Worm (Caenorhabditis elegans) whole organism, mixed stage, embryonic: Measurements from ENCODE around the gene cki-1.

Source experiments
- cnd-1 ChIP-seq: fragments of 200-800 bp; sonication (Bioruptor generic); optimal IDR thresholded peaks from 2 replicates; lab custom pipeline; 2018; ENCODE audit warnings: mild to moderate bottlenecking, missing genetic modification characterization, missing compliant biosample characterization
- lin-32 ChIP-seq: fragments of 200-800 bp; sonication (Bioruptor generic); optimal IDR thresholded peaks from 2 replicates; lab custom pipeline; 2018; ENCODE audit warnings: mild to moderate bottlenecking, missing genetic modification characterization, missing compliant biosample characterization
- sptf-1 ChIP-seq: sonication (generic microtip); optimal IDR thresholded peaks from 2 replicates; lab custom pipeline; 2017; ENCODE audit warnings: mild to moderate bottlenecking, missing genetic modification characterization, moderate library complexity, missing compliant biosample characterization
- ztf-11 ChIP-seq: fragments of 150-350 bp; optimal IDR thresholded peaks from 2 replicates; lab custom pipeline; 2014; ENCODE audit warnings: missing biosample characterization, missing genetic modification characterization

DNA sequence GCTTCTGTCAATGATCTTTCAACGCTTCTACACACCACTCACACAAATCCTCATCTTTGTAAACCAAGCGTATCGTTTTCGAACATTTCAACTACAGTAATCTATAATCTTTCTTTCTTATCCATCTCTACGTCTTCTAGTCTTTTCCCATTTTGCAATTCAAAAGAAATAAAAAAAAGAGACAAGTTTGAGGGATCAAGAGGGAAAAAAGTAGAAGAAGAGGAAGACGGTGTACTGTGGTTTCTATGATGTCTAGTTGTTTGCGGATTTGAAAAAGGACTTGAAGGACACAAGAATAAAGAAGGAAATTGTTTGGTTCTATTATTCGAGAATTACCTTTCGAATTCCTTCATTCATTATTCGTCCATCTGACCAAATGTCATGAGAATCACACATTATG lies 18.5 kb upstream of the cki-1 start:
- TF ChIP-seq sptf-1 (no peak), cnd-1 (tag; lab: Kevin White, UChicago) (no peak), lin-32 (GFP tag; lab: Kevin White, UChicago) (no peak), ztf-11 (tag; lab: Kevin White, UChicago) (no peak)
